Worm (Caenorhabditis elegans) whole organism, midembryonic: ENCODE data around the gene F57G12.1.

Source experiments
- T22C8.4 ChIP-seq: fragments of 200-800 bp; sonication (Bioruptor generic); IDR thresholded peaks from 2 replicates; pipeline ENCODE4 v1.3.6; 2022; ENCODE audit warnings: missing genetic modification characterization, missing compliant biosample characterization
- cog-1 ChIP-seq: sonication (generic microtip); optimal IDR thresholded peaks from 2 replicates; lab custom pipeline; 2016; ENCODE audit warnings: missing genetic modification characterization, missing compliant biosample characterization
- flt-1 ChIP-seq: fragments of 200-800 bp; sonication (Bioruptor generic); IDR thresholded peaks from 2 replicates; pipeline ENCODE4 v1.3.6; 2022; ENCODE audit warnings: missing genetic modification characterization, missing compliant biosample characterization
- klf-2 ChIP-seq: fragments of 200-800 bp; sonication (Bioruptor generic); conservative IDR thresholded peaks from 2 replicates; pipeline ENCODE4 v1.3.6; 2022; ENCODE audit warnings: missing genetic modification reagents, missing genetic modification characterization, missing compliant biosample characterization
- tab-1 ChIP-seq: fragments of 200-800 bp; sonication (Bioruptor generic); IDR thresholded peaks from 2 replicates; pipeline ENCODE4 v1.3.6; 2022; ENCODE audit warnings: missing genetic modification characterization, missing compliant biosample characterization
- ztf-23 ChIP-seq: fragments of 200-800 bp; sonication (Bioruptor generic); IDR thresholded peaks from 2 replicates; pipeline ENCODE4 v1.3.6; 2022; ENCODE audit warnings: missing genetic modification reagents, missing genetic modification characterization, missing compliant biosample characterization
- ztf-29 ChIP-seq: fragments of 200-800 bp; sonication (Bioruptor generic); IDR thresholded peaks from 2 replicates; pipeline ENCODE4 v1.3.6; 2022; ENCODE audit warnings: missing genetic modification reagents, missing genetic modification characterization, missing compliant biosample characterization

DNA sequence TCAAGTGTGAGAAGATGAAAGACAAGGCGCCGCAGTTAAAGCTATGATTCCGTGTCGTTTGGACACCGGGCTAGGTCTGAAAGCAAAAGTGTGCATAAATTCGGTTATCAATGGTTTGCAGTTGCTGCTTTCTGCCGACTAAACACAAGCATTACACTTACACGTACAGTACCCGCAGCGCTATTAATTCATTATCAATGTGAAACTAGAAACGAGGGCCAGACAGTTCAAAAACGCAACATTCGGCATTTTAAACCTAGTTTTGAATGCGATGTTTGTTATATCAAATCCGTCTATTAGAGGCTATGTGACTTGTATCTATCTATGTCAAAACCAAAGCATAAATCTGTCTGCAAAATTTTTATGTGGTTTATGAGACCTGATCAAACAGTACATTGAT lies 2.5 kb upstream of the F57G12.1 start:
- no peak for TF ChIP-seq T22C8.4 (GFP tag; lab: Robert Waterston, UW)
- TF ChIP-seq ztf-29 (GFP tag; lab: Robert Waterston, UW) = no peak
- no peak for TF ChIP-seq cog-1 (tag; lab: Kevin White, UChicago)
- no peak for TF ChIP-seq flt-1 (GFP tag; lab: Robert Waterston, UW)
- TF ChIP-seq ztf-23 (GFP tag; lab: Robert Waterston, UW) = no peak
- no peak for TF ChIP-seq tab-1 (GFP tag; lab: Robert Waterston, UW)
- no peak for TF ChIP-seq klf-2
